Fruit fly (Drosophila melanogaster) whole organism, embryonic: Measurements from ENCODE around the gene CG8870.

Source experiments
- Antp ChIP-seq: fragments of 200-800 bp; sonication (Bioruptor generic); optimal IDR thresholded peaks from 3 replicates; lab custom pipeline; 2016; ENCODE audit warnings: missing biosample characterization, missing genetic modification characterization
- Atf6 ChIP-seq: fragments of 200-800 bp; sonication (Bioruptor generic); IDR thresholded peaks from 2 replicates; pipeline ENCODE4 v1.3.6; 2022; ENCODE audit warnings: missing biosample characterization, missing genetic modification characterization
- Bteb2 ChIP-seq: fragments of 200-800 bp; sonication (Bioruptor generic); optimal IDR thresholded peaks from 2 replicates; lab custom pipeline; 2016; ENCODE audit warnings: missing biosample characterization, missing genetic modification characterization
- CG10209 ChIP-seq: fragments of 200-800 bp; sonication (Bioruptor generic); optimal IDR thresholded peaks from 3 replicates; lab custom pipeline; 2017; ENCODE audit warnings: missing biosample characterization, mild to moderate bottlenecking, missing genetic modification characterization, missing genetic modification reagents
- CG10654 ChIP-seq: fragments of 200-800 bp; sonication (Bioruptor generic); optimal IDR thresholded peaks from 2 replicates; lab custom pipeline; 2016; ENCODE audit warnings: missing biosample characterization, missing genetic modification characterization
- CG12744 ChIP-seq: fragments of 200-800 bp; sonication (Bioruptor generic); optimal IDR thresholded peaks from 2 replicates; lab custom pipeline; 2016; ENCODE audit warnings: missing biosample characterization, missing genetic modification characterization
- CG13624 ChIP-seq: fragments of 200-800 bp; sonication (Bioruptor generic); optimal IDR thresholded peaks from 2 replicates; lab custom pipeline; 2016; ENCODE audit warnings: missing biosample characterization, missing genetic modification characterization
- CG14965 ChIP-seq: fragments of 200-800 bp; sonication (Bioruptor generic); optimal IDR thresholded peaks from 2 replicates; lab custom pipeline; 2016; ENCODE audit warnings: missing biosample characterization, missing genetic modification characterization, borderline replicate concordance
- CG15514 ChIP-seq: fragments of 200-800 bp; sonication (Bioruptor generic); optimal IDR thresholded peaks from 3 replicates; lab custom pipeline; 2017; ENCODE audit warnings: missing biosample characterization, missing genetic modification characterization, mild to moderate bottlenecking, moderate library complexity, missing genetic modification reagents
- CG1603 ChIP-seq: fragments of 200-800 bp; sonication (Bioruptor generic); optimal IDR thresholded peaks from 2 replicates; lab custom pipeline; 2019; ENCODE audit warnings: missing biosample characterization, mild to moderate bottlenecking, missing genetic modification characterization, moderate library complexity
- CG18262 ChIP-seq: fragments of 200-800 bp; optimal IDR thresholded peaks from 3 replicates; lab custom pipeline; 2019; ENCODE audit warnings: missing biosample characterization, mild to moderate bottlenecking, missing genetic modification characterization, moderate library complexity
- CG18619 ChIP-seq: fragments of 200-800 bp; sonication (Bioruptor generic); optimal IDR thresholded peaks from 3 replicates; lab custom pipeline; 2017; ENCODE audit warnings: missing biosample characterization, mild to moderate bottlenecking, missing genetic modification characterization
- CG2889 ChIP-seq: fragments of 200-800 bp; sonication (Bioruptor generic); IDR thresholded peaks from 3 replicates; pipeline ENCODE4 v1.3.6; 2022; ENCODE audit warnings: missing biosample characterization, missing genetic modification characterization
- CG30431 ChIP-seq: fragments of 200-800 bp; sonication (Bioruptor generic); optimal IDR thresholded peaks from 2 replicates; lab custom pipeline; 2017; ENCODE audit warnings: missing biosample characterization, missing genetic modification characterization
- CG3281 ChIP-seq: fragments of 200-800 bp; sonication (Bioruptor generic); optimal IDR thresholded peaks from 3 replicates; lab custom pipeline; 2017; ENCODE audit warnings: missing biosample characterization, mild to moderate bottlenecking, missing genetic modification characterization
- CG3838 ChIP-seq: fragments of 200-800 bp; sonication (Bioruptor generic); optimal IDR thresholded peaks from 3 replicates; lab custom pipeline; 2016; ENCODE audit warnings: missing biosample characterization, missing genetic modification characterization
- CG43689 ChIP-seq: fragments of 200-800 bp; sonication (Bioruptor generic); IDR thresholded peaks from 2 replicates; pipeline ENCODE4 v1.3.6; 2022; ENCODE audit warnings: missing biosample characterization, missing genetic modification characterization
- CG4617 ChIP-seq: fragments of 200-800 bp; sonication (Bioruptor generic); optimal IDR thresholded peaks from 3 replicates; lab custom pipeline; 2016; ENCODE audit warnings: missing biosample characterization, missing genetic modification characterization, borderline replicate concordance
- CG6175 ChIP-seq: fragments of 200-800 bp; sonication (Bioruptor generic); IDR thresholded peaks from 3 replicates; pipeline ENCODE4 v1.3.6; 2022; ENCODE audit warnings: missing biosample characterization, missing genetic modification characterization
- Chrac-16 ChIP-seq: fragments of 200-800 bp; sonication (Bioruptor generic); optimal IDR thresholded peaks from 3 replicates; lab custom pipeline; 2016; ENCODE audit warnings: missing biosample characterization, missing genetic modification characterization
- Deaf1 ChIP-seq: fragments of 200-800 bp; optimal IDR thresholded peaks from 3 replicates; lab custom pipeline; 2019; ENCODE audit warnings: missing biosample characterization, mild to moderate bottlenecking, missing genetic modification characterization, moderate library complexity
- Doc2 ChIP-seq: fragments of 200-800 bp; sonication (Bioruptor generic); IDR thresholded peaks from 2 replicates; pipeline ENCODE4 v1.3.6; 2022; ENCODE audit warnings: missing biosample characterization, missing genetic modification characterization
- Fer3 ChIP-seq: fragments of 200-800 bp; sonication (Bioruptor generic); optimal IDR thresholded peaks from 2 replicates; lab custom pipeline; 2018; ENCODE audit warnings: missing biosample characterization, mild to moderate bottlenecking, missing genetic modification characterization, moderate library complexity
- H2.0 ChIP-seq: fragments of 200-800 bp; sonication (Bioruptor generic); IDR thresholded peaks from 2 replicates; pipeline ENCODE4 v1.3.6; 2022; ENCODE audit warnings: missing biosample characterization, missing genetic modification characterization
- Mad ChIP-seq: fragments of 200-800 bp; sonication (Bioruptor generic); optimal IDR thresholded peaks from 2 replicates; lab custom pipeline; 2016; ENCODE audit warnings: missing biosample characterization, missing genetic modification characterization
- Nf-YC ChIP-seq: fragments of 200-800 bp; optimal IDR thresholded peaks from 3 replicates; lab custom pipeline; 2019; ENCODE audit warnings: missing biosample characterization, mild to moderate bottlenecking, missing genetic modification characterization, moderate library complexity
- az2 ChIP-seq: fragments of 200-800 bp; sonication (Bioruptor generic); optimal IDR thresholded peaks from 3 replicates; lab custom pipeline; 2016; ENCODE audit warnings: missing biosample characterization, missing genetic modification characterization
- br ChIP-seq: fragments of >200 bp; optimal IDR thresholded peaks from 2 replicates; lab custom pipeline; 2017
- ci ChIP-seq: fragments of 200-800 bp; sonication (Bioruptor generic); IDR thresholded peaks from 3 replicates; pipeline ENCODE4 v1.3.6; 2022; ENCODE audit warnings: missing biosample characterization, missing genetic modification characterization
- croc ChIP-seq: fragments of 200-800 bp; sonication (Bioruptor generic); conservative IDR thresholded peaks from 3 replicates; pipeline ENCODE4 v1.3.6; 2022; ENCODE audit warnings: missing biosample characterization, missing genetic modification characterization
- crp ChIP-seq, 2 experiments: fragments of 200-800 bp; sonication (Bioruptor generic); optimal IDR thresholded peaks; 2 replicates in 1 of 2; 3 replicates in 1 of 2; lab custom pipeline; 2017; ENCODE audit warnings: missing biosample characterization in 2 of 2, missing genetic modification characterization in 2 of 2, mild to moderate bottlenecking in 1 of 2, moderate library complexity in 1 of 2
- dpn ChIP-seq, 2 experiments: fragments of 200-800 bp; sonication (Bioruptor generic); optimal IDR thresholded peaks; 3 replicates each; lab custom pipeline; 2016; ENCODE audit warnings: missing biosample characterization in 2 of 2, missing genetic modification characterization in 2 of 2
- eve ChIP-seq, 2 experiments: fragments of >200 bp; optimal IDR thresholded peaks; 2 replicates each; lab custom pipeline; 2017; ENCODE audit warnings: missing biosample characterization in 2 of 2, missing genetic modification characterization in 2 of 2
- exex ChIP-seq: fragments of 200-800 bp; sonication (Bioruptor generic); optimal IDR thresholded peaks from 4 replicates; lab custom pipeline; 2018; ENCODE audit warnings: missing biosample characterization, mild to moderate bottlenecking, missing genetic modification characterization, moderate library complexity
- fd102C ChIP-seq: fragments of 200-800 bp; sonication (Bioruptor generic); optimal IDR thresholded peaks from 2 replicates; lab custom pipeline; 2018; ENCODE audit warnings: missing biosample characterization, mild to moderate bottlenecking, missing genetic modification characterization, moderate library complexity
- gem ChIP-seq: fragments of 200-800 bp; sonication (Bioruptor generic); optimal IDR thresholded peaks from 2 replicates; lab custom pipeline; 2019; ENCODE audit warnings: missing biosample characterization, mild to moderate bottlenecking, missing genetic modification characterization, moderate library complexity
- jing ChIP-seq: fragments of 200-800 bp; sonication (Bioruptor generic); optimal IDR thresholded peaks from 2 replicates; lab custom pipeline; 2018; ENCODE audit warnings: missing biosample characterization, mild to moderate bottlenecking, missing genetic modification characterization
- jumu ChIP-seq: fragments of 200-800 bp; sonication (Bioruptor generic); optimal IDR thresholded peaks from 3 replicates; lab custom pipeline; 2016; ENCODE audit warnings: missing biosample characterization, missing genetic modification characterization
- knrl ChIP-seq: fragments of 200-800 bp; sonication (Bioruptor generic); IDR thresholded peaks from 3 replicates; pipeline ENCODE4 v1.3.6; 2022; ENCODE audit warnings: missing biosample characterization, missing genetic modification characterization; ENCODE audit not compliant: partially characterized antibody
- lab ChIP-seq: fragments of 200-800 bp; sonication (Bioruptor generic); optimal IDR thresholded peaks from 3 replicates; lab custom pipeline; 2017; ENCODE audit warnings: missing biosample characterization, missing genetic modification characterization, mild to moderate bottlenecking, moderate library complexity, missing genetic modification reagents
- nerfin-1 ChIP-seq: fragments of 200-800 bp; sonication (Bioruptor generic); optimal IDR thresholded peaks from 3 replicates; lab custom pipeline; 2019; ENCODE audit warnings: missing biosample characterization, mild to moderate bottlenecking, missing genetic modification characterization, moderate library complexity
- odd ChIP-seq: fragments of 200-800 bp; sonication (Bioruptor generic); optimal IDR thresholded peaks from 2 replicates; lab custom pipeline; 2017; ENCODE audit warnings: missing biosample characterization, mild to moderate bottlenecking, missing genetic modification characterization
- otp ChIP-seq: fragments of 200-800 bp; sonication (Bioruptor generic); IDR thresholded peaks from 3 replicates; pipeline ENCODE4, ENCODE4 v1.3.6; 2022; ENCODE audit warnings: missing biosample characterization, missing genetic modification characterization
- pan ChIP-seq, 4 experiments: fragments of >200 bp in 3 of 4; fragments of 200-800 bp in 1 of 4; sonication (Bioruptor generic) in 1 of 4; optimal IDR thresholded peaks in 3 of 4; IDR thresholded peaks in 1 of 4; 2 replicates each; pipeline versions ENCODE4 v1.3.6 to Lab custom; 2017 to 2022; ENCODE audit warnings: missing biosample characterization in 2 of 4, missing genetic modification characterization in 2 of 4, mixed read lengths in 1 of 4
- phol ChIP-seq: fragments of 200-800 bp; sonication (Bioruptor generic); optimal IDR thresholded peaks from 3 replicates; lab custom pipeline; 2018; ENCODE audit warnings: missing biosample characterization, mild to moderate bottlenecking, missing genetic modification characterization, moderate library complexity
- run ChIP-seq: fragments of 200-800 bp; sonication (Bioruptor generic); optimal IDR thresholded peaks from 3 replicates; lab custom pipeline; 2018; ENCODE audit warnings: missing biosample characterization, mild to moderate bottlenecking, missing genetic modification characterization
- schlank ChIP-seq: fragments of 200-800 bp; sonication (Bioruptor generic); optimal IDR thresholded peaks from 2 replicates; lab custom pipeline; 2018; ENCODE audit warnings: missing biosample characterization, mild to moderate bottlenecking, missing genetic modification characterization
- sisA ChIP-seq: fragments of 200-800 bp; sonication (Bioruptor generic); IDR thresholded peaks from 2 replicates; pipeline ENCODE4 v1.3.6; 2022; ENCODE audit warnings: missing biosample characterization, missing genetic modification characterization
- twi ChIP-seq: fragments of 200-800 bp; optimal IDR thresholded peaks from 2 replicates; lab custom pipeline; 2019; ENCODE audit warnings: missing biosample characterization, mild to moderate bottlenecking, missing genetic modification characterization, moderate library complexity

Gene CG8870

dm6 chr3R:13381744-13382435, 2.2 kb downstream of the CG8870 start, which contains the start of the genes mRpS21 and Droj2 (continued):
- TF ChIP-seq CG30431 (no peak), Atf6 (GFP tag; lab: Robert Waterston, UW) (peak; percentile 46; the same call in 1 of the 2 replicates), CG12744 (GFP tag; lab: Kevin White, UChicago) (peak; percentile 9), CG4617 (peak; percentile 43), croc (GFP tag; lab: Robert Waterston, UW) (peak; percentile 17; the same call in 1 of the 3 replicates), CG15514 (GFP tag; lab: Kevin White, UChicago) (peak; percentile 98), CG3281 (GFP tag; lab: Kevin White, UChicago) (peak; percentile 40), br (lab: Kevin White, UChicago) (no peak), CG2889 (GFP tag; lab: Robert Waterston, UW) (no peak), az2 (GFP tag; lab: Kevin White, UChicago) (peak; percentile 23), run (no peak), Bteb2 (GFP tag; lab: Kevin White, UChicago) (no peak), CG1603 (tag; lab: Kevin White, UChicago) (peak; percentile 24), sisA (0 out of 2 replicates have a peak, but pooled peaks have one; percentile 39), CG6175 (no peak), otp (GFP tag; lab: Robert Waterston, UW) (peak; percentile 26; the same call in 1 of the 3 replicates), CG18619 (GFP tag; lab: Kevin White, UChicago) (peak; percentile 15), CG13624 (GFP tag; lab: Kevin White, UChicago) (peak; percentile 71), CG3838 (peak; percentile 8), ci (GFP tag; lab: Robert Waterston, UW) (0 out of 3 replicates have a peak, but pooled peaks have one; percentile 48), Chrac-16 (peak; percentile 65), Nf-YC (tag; lab: Kevin White, UChicago) (peak; percentile 67), nerfin-1 (tag; lab: Kevin White, UChicago) (peak; percentile 56), H2.0 (no peak), fd102C (no peak), CG10209 (GFP tag; lab: Kevin White, UChicago) (peak; percentile 22), gem (tag; lab: Kevin White, UChicago) (peak; percentile 71), exex (peak; percentile 40), jing (no peak), CG14965 (GFP tag; lab: Kevin White, UChicago) (no peak), CG18262 (peak; percentile 48), Fer3 (peak; percentile 47), odd (GFP tag; lab: Kevin White, UChicago) (peak; percentile 37), pan (optimal IDR thresholded peaks at IDR 0.05; lab: Kevin White, UChicago) (no peak), pan (GFP tag; optimal IDR thresholded peaks at IDR 0.05 in 1 of 2, IDR thresholded peaks at IDR 0.05 in 1 of 2) (no peak), CG43689 (no peak), Antp (peak; percentile 26), Mad (GFP tag; lab: Kevin White, UChicago) (peak; percentile 29), dpn (GFP tag; optimal IDR thresholded peaks at IDR 0.05; lab: Kevin White, UChicago) (peak; percentile 50 to 52), jumu (no peak), eve (GFP tag; optimal IDR thresholded peaks at IDR 0.05; lab: Kevin White, UChicago) (no peak), phol (tag; lab: Kevin White, UChicago) (peak; percentile 84), CG10654 (GFP tag; lab: Kevin White, UChicago) (peak; percentile 37), lab (GFP tag; lab: Kevin White, UChicago) (peak; percentile 44), Deaf1 (tag; lab: Kevin White, UChicago) (peak; percentile 21), Doc2 (GFP tag; lab: Robert Waterston, UW) (no peak), knrl (GFP tag; lab: Robert Waterston, UW) (peak; percentile 55; the same call in 2 of the 3 replicates), twi (tag; lab: Kevin White, UChicago) (peak; percentile 63), crp (GFP tag; optimal IDR thresholded peaks at IDR 0.05; lab: Kevin White, UChicago) (peak; percentile 85 to 97), schlank (no peak)
